Fruit fly (Drosophila melanogaster): ENCODE measurements around the gene Acsf3.

dm6 chrX:7340667-7341066, 11.8 kb downstream of the Acsf3 start:
- no peak for TF ChIP-seq CG14711 (tag; optimal IDR thresholded peaks at IDR 0.05)
- no peak for TF ChIP-seq CG1620 (GFP tag; optimal IDR thresholded peaks at IDR 0.05)
- no peak for TF ChIP-seq CG7101 (tag; optimal IDR thresholded peaks at IDR 0.05)
- TF ChIP-seq toe (GFP tag; optimal IDR thresholded peaks at IDR 0.05), result no peak
- no peak for TF ChIP-seq cic (GFP tag; optimal IDR thresholded peaks at IDR 0.05)
- TF ChIP-seq CG5204 (GFP tag; optimal IDR thresholded peaks at IDR 0.05), result no peak
- no peak for TF ChIP-seq Clk (GFP tag; optimal IDR thresholded peaks at IDR 0.05)
- no peak for TF ChIP-seq CG12768 (GFP tag; optimal IDR thresholded peaks at IDR 0.05)
- no peak for TF ChIP-seq pad (GFP tag; optimal IDR thresholded peaks at IDR 0.05)
- no peak for TF ChIP-seq cnc (optimal IDR thresholded peaks at IDR 0.05)

Measured in whole organism, adult.